Fruit fly (Drosophila melanogaster): ENCODE measurements around the gene CtsB.

DNA sequence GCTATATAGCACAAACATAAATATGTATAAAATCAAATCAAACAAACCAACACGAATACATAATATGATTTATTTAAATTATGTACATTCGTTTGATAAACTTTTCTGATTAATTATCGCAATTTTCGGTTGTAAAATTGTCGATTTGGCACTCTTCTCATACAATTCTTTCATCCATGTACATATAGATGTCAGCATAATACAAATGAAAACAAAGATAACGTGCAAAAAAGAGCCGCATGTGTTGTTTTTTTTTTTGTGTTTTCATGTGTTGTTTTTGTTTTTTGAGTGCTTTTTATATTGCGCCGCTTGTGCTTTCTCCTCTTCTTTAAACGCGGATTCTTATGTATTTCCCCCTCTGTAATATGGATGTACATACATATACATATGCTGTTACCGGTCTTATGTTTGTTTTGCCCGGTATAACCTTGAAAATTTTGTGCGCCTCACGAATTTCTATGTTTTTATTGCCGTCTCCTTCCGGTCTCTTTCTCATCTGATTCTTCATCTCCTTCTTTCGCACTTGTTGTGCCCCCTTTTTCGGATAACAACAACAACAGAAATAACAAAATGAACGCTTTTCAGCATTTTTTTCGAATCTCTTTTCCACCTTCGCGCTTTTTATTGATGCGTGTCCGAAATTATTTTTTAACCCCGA, 28.7 kb downstream of the CtsB start:
- no peak for TF ChIP-seq Clk (GFP tag; optimal IDR thresholded peaks at IDR 0.05)
- TF ChIP-seq toe (GFP tag; optimal IDR thresholded peaks at IDR 0.05) = no peak
- TF ChIP-seq CG14711 (tag; optimal IDR thresholded peaks at IDR 0.05) = no peak
- TF ChIP-seq CG5204 (GFP tag; optimal IDR thresholded peaks at IDR 0.05) = no peak
- TF ChIP-seq pad (GFP tag; optimal IDR thresholded peaks at IDR 0.05) = no peak
- TF ChIP-seq CG1620 (GFP tag; optimal IDR thresholded peaks at IDR 0.05) = no peak
- no peak for TF ChIP-seq Hr96 (GFP tag; optimal IDR thresholded peaks at IDR 0.05)
- TF ChIP-seq kay (GFP tag; ENCODE audit: borderline replicate concordance) = no peak
